Fruit fly (Drosophila melanogaster) whole organism, embryonic: ENCODE results near the gene scpr-A.

Source experiments
- Atf3 ChIP-seq: fragments of 200-800 bp; sonication (Bioruptor generic); optimal IDR thresholded peaks from 3 replicates; lab custom pipeline; 2016; ENCODE audit warnings: missing biosample characterization, missing genetic modification characterization
- B-H1 ChIP-seq: fragments of 200-800 bp; sonication (Bioruptor generic); IDR thresholded peaks from 3 replicates; pipeline ENCODE4 v1.3.6; 2022; ENCODE audit warnings: missing biosample characterization, missing genetic modification characterization
- CG10959 ChIP-seq: fragments of 200-800 bp; sonication (Bioruptor generic); IDR thresholded peaks from 2 replicates; pipeline ENCODE4 v1.3.6; 2022; ENCODE audit warnings: missing biosample characterization, missing genetic modification characterization
- CG12942 ChIP-seq: fragments of 200-800 bp; sonication (Bioruptor generic); optimal IDR thresholded peaks from 3 replicates; lab custom pipeline; 2016; ENCODE audit warnings: missing biosample characterization, missing genetic modification characterization
- CG13624 ChIP-seq: fragments of 200-800 bp; sonication (Bioruptor generic); optimal IDR thresholded peaks from 2 replicates; lab custom pipeline; 2016; ENCODE audit warnings: missing biosample characterization, missing genetic modification characterization
- CG14667 ChIP-seq: fragments of 200-800 bp; sonication (Bioruptor generic); IDR thresholded peaks from 2 replicates; pipeline ENCODE4 v1.3.6; 2022; ENCODE audit warnings: missing biosample characterization, missing genetic modification characterization
- CG14860 ChIP-seq: fragments of 200-800 bp; sonication (Bioruptor generic); IDR thresholded peaks from 3 replicates; pipeline ENCODE4 v1.3.6; 2022; ENCODE audit warnings: missing biosample characterization, missing genetic modification characterization; ENCODE audit not compliant: partially characterized antibody
- CG15514 ChIP-seq: fragments of 200-800 bp; sonication (Bioruptor generic); optimal IDR thresholded peaks from 3 replicates; lab custom pipeline; 2017; ENCODE audit warnings: missing biosample characterization, missing genetic modification characterization, mild to moderate bottlenecking, moderate library complexity, missing genetic modification reagents
- CG16815 ChIP-seq: fragments of 200-800 bp; sonication (Bioruptor generic); optimal IDR thresholded peaks from 3 replicates; lab custom pipeline; 2017; ENCODE audit warnings: missing biosample characterization, mild to moderate bottlenecking, missing genetic modification characterization
- CG17328 ChIP-seq: fragments of 200-800 bp; sonication (Bioruptor generic); IDR thresholded peaks from 2 replicates; pipeline ENCODE4 v1.3.6; 2022; ENCODE audit warnings: missing biosample characterization, missing genetic modification characterization
- CG2875 ChIP-seq: fragments of 200-800 bp; sonication (Bioruptor generic); optimal IDR thresholded peaks from 2 replicates; lab custom pipeline; 2017; ENCODE audit warnings: missing biosample characterization, mild to moderate bottlenecking, missing genetic modification characterization, missing genetic modification reagents
- CG30403 ChIP-seq: fragments of 200-800 bp; sonication (Bioruptor generic); optimal IDR thresholded peaks from 3 replicates; lab custom pipeline; 2016; ENCODE audit warnings: missing biosample characterization, missing genetic modification characterization
- CG31441 ChIP-seq: fragments of 200-800 bp; sonication (Bioruptor generic); IDR thresholded peaks from 2 replicates; pipeline ENCODE4 v1.3.6; 2022; ENCODE audit warnings: missing biosample characterization, missing genetic modification characterization
- CG3995 ChIP-seq: fragments of 200-800 bp; sonication (Bioruptor generic); optimal IDR thresholded peaks from 3 replicates; lab custom pipeline; 2016; ENCODE audit warnings: missing biosample characterization, missing genetic modification characterization
- CG42726 ChIP-seq: fragments of 200-800 bp; sonication (Bioruptor generic); IDR thresholded peaks from 2 replicates; pipeline ENCODE4 v1.3.6; 2022; ENCODE audit warnings: missing biosample characterization, missing genetic modification characterization; ENCODE audit not compliant: partially characterized antibody
- CG6689 ChIP-seq: fragments of 200-800 bp; sonication (Bioruptor generic); IDR thresholded peaks from 2 replicates; pipeline ENCODE4 v1.3.6; 2022; ENCODE audit warnings: missing biosample characterization, missing genetic modification characterization
- CG7372 ChIP-seq: fragments of 200-800 bp; sonication (Bioruptor generic); IDR thresholded peaks from 2 replicates; pipeline ENCODE4 v1.3.6; 2022; ENCODE audit warnings: missing biosample characterization, missing genetic modification characterization
- CG8924 ChIP-seq: fragments of 200-800 bp; optimal IDR thresholded peaks from 3 replicates; lab custom pipeline; 2019; ENCODE audit warnings: missing biosample characterization, mild to moderate bottlenecking, missing genetic modification characterization, moderate library complexity
- Dp ChIP-seq: fragments of 200-800 bp; sonication (Bioruptor generic); optimal IDR thresholded peaks from 2 replicates; lab custom pipeline; 2018; ENCODE audit warnings: missing biosample characterization, mild to moderate bottlenecking, missing genetic modification characterization, moderate library complexity
- E2f2 ChIP-seq: fragments of 200-800 bp; sonication (Bioruptor generic); IDR thresholded peaks from 2 replicates; pipeline ENCODE4 v1.3.6; 2022; ENCODE audit warnings: missing biosample characterization, missing genetic modification characterization
- HmgZ ChIP-seq: fragments of 200-800 bp; sonication (Bioruptor generic); optimal IDR thresholded peaks from 2 replicates; lab custom pipeline; 2018; ENCODE audit warnings: missing biosample characterization, mild to moderate bottlenecking, missing genetic modification characterization
- Hr78 ChIP-seq, 2 experiments: fragments of 200-800 bp in 1 of 2; fragments of >200 bp in 1 of 2; sonication (Bioruptor generic) in 1 of 2; optimal IDR thresholded peaks; 2 replicates each; lab custom pipeline; 2017 to 2019; ENCODE audit warnings: missing biosample characterization in 2 of 2, missing genetic modification characterization in 2 of 2, mild to moderate bottlenecking in 1 of 2, moderate library complexity in 1 of 2
- MESR4 ChIP-seq: fragments of 200-800 bp; sonication (Bioruptor generic); optimal IDR thresholded peaks from 2 replicates; lab custom pipeline; 2018; ENCODE audit warnings: missing biosample characterization, mild to moderate bottlenecking, missing genetic modification characterization, moderate library complexity
- Meics ChIP-seq: fragments of 200-800 bp; sonication (Bioruptor generic); optimal IDR thresholded peaks from 2 replicates; lab custom pipeline; 2017; ENCODE audit warnings: missing biosample characterization, mild to moderate bottlenecking, missing genetic modification characterization
- NfI ChIP-seq: fragments of 200-800 bp; sonication (Bioruptor generic); optimal IDR thresholded peaks from 3 replicates; lab custom pipeline; 2018; ENCODE audit warnings: missing biosample characterization, mild to moderate bottlenecking, missing genetic modification characterization, moderate library complexity
- Side ChIP-seq: fragments of 200-800 bp; sonication (Bioruptor generic); optimal IDR thresholded peaks from 2 replicates; lab custom pipeline; 2016; ENCODE audit warnings: missing biosample characterization, missing genetic modification characterization
- Sox102F ChIP-seq: fragments of 200-800 bp; sonication (Bioruptor generic); optimal IDR thresholded peaks from 2 replicates; lab custom pipeline; 2018; ENCODE audit warnings: missing biosample characterization, mild to moderate bottlenecking, missing genetic modification characterization, moderate library complexity
- Stat92E ChIP-seq, 3 experiments: fragments of >200 bp in 2 of 3; fragments of 200-800 bp in 1 of 3; sonication (Bioruptor generic) in 1 of 3; optimal IDR thresholded peaks; 2 replicates each; lab custom pipeline; 2017 to 2019; ENCODE audit warnings: missing biosample characterization in 3 of 3, missing genetic modification characterization in 3 of 3, mild to moderate bottlenecking in 1 of 3, moderate library complexity in 1 of 3
- Vsx1 ChIP-seq: fragments of 200-800 bp; sonication (Bioruptor generic); optimal IDR thresholded peaks from 2 replicates; lab custom pipeline; 2017; ENCODE audit warnings: missing biosample characterization, mild to moderate bottlenecking, missing genetic modification characterization, missing genetic modification reagents
- ac ChIP-seq: fragments of 200-800 bp; sonication (Bioruptor generic); optimal IDR thresholded peaks from 3 replicates; lab custom pipeline; 2017; ENCODE audit warnings: missing biosample characterization, mild to moderate bottlenecking, missing genetic modification characterization
- amos ChIP-seq: fragments of 200-800 bp; sonication (Bioruptor generic); IDR thresholded peaks from 2 replicates; pipeline ENCODE4 v1.3.6; 2022; ENCODE audit warnings: missing biosample characterization, missing genetic modification characterization; ENCODE audit not compliant: partially characterized antibody
- btn ChIP-seq: fragments of 200-800 bp; sonication (Bioruptor generic); optimal IDR thresholded peaks from 2 replicates; lab custom pipeline; 2016; ENCODE audit warnings: missing biosample characterization, missing genetic modification characterization
- chm ChIP-seq: fragments of 200-800 bp; sonication (Bioruptor generic); IDR thresholded peaks from 2 replicates; pipeline ENCODE4 v1.3.6; 2022; ENCODE audit warnings: missing biosample characterization, missing genetic modification characterization
- chn ChIP-seq: fragments of 200-800 bp; sonication (Bioruptor generic); optimal IDR thresholded peaks from 2 replicates; lab custom pipeline; 2016; ENCODE audit warnings: missing biosample characterization, missing genetic modification characterization
- fd96Cb ChIP-seq: fragments of 200-800 bp; sonication (Bioruptor generic); optimal IDR thresholded peaks from 2 replicates; lab custom pipeline; 2018; ENCODE audit warnings: missing biosample characterization, mild to moderate bottlenecking, missing genetic modification characterization, moderate library complexity
- ftz-f1 ChIP-seq: fragments of 200-800 bp; sonication (Bioruptor generic); optimal IDR thresholded peaks from 2 replicates; lab custom pipeline; 2016; ENCODE audit warnings: missing biosample characterization, missing genetic modification characterization
- fu2 ChIP-seq: fragments of 200-800 bp; sonication (Bioruptor generic); optimal IDR thresholded peaks from 2 replicates; lab custom pipeline; 2016; ENCODE audit warnings: missing biosample characterization, missing genetic modification characterization
- gem ChIP-seq: fragments of 200-800 bp; sonication (Bioruptor generic); optimal IDR thresholded peaks from 2 replicates; lab custom pipeline; 2019; ENCODE audit warnings: missing biosample characterization, mild to moderate bottlenecking, missing genetic modification characterization, moderate library complexity
- gfzf ChIP-seq: fragments of 200-800 bp; sonication (Bioruptor generic); optimal IDR thresholded peaks from 2 replicates; lab custom pipeline; 2016; ENCODE audit warnings: missing biosample characterization, mild to moderate bottlenecking, missing genetic modification characterization, moderate library complexity
- klu ChIP-seq: fragments of 200-800 bp; sonication (Bioruptor generic); IDR thresholded peaks from 2 replicates; pipeline ENCODE4 v1.3.6; 2022; ENCODE audit warnings: missing biosample characterization, missing genetic modification characterization
- knrl ChIP-seq: fragments of 200-800 bp; sonication (Bioruptor generic); IDR thresholded peaks from 3 replicates; pipeline ENCODE4 v1.3.6; 2022; ENCODE audit warnings: missing biosample characterization, missing genetic modification characterization; ENCODE audit not compliant: partially characterized antibody
- p53 ChIP-seq: fragments of 200-800 bp; sonication (Bioruptor generic); optimal IDR thresholded peaks from 2 replicates; lab custom pipeline; 2016; ENCODE audit warnings: missing biosample characterization, missing genetic modification characterization
- pan ChIP-seq, 4 experiments: fragments of >200 bp in 3 of 4; fragments of 200-800 bp in 1 of 4; sonication (Bioruptor generic) in 1 of 4; optimal IDR thresholded peaks in 3 of 4; IDR thresholded peaks in 1 of 4; 2 replicates each; pipeline versions ENCODE4 v1.3.6 to Lab custom; 2017 to 2022; ENCODE audit warnings: missing biosample characterization in 2 of 4, missing genetic modification characterization in 2 of 4, mixed read lengths in 1 of 4
- peb ChIP-seq: fragments of 200-800 bp; sonication (Bioruptor generic); IDR thresholded peaks from 2 replicates; pipeline ENCODE4 v1.3.6; 2022; ENCODE audit warnings: missing biosample characterization, missing genetic modification characterization
- pita ChIP-seq: fragments of 200-800 bp; sonication (Bioruptor generic); optimal IDR thresholded peaks from 2 replicates; lab custom pipeline; 2017; ENCODE audit warnings: missing biosample characterization, mild to moderate bottlenecking, missing genetic modification characterization
- pzg ChIP-seq: fragments of 200-800 bp; sonication (Bioruptor generic); optimal IDR thresholded peaks from 3 replicates; lab custom pipeline; 2018; ENCODE audit warnings: missing biosample characterization, mild to moderate bottlenecking, missing genetic modification characterization, moderate library complexity
- stwl ChIP-seq: fragments of 200-800 bp; sonication (Bioruptor generic); optimal IDR thresholded peaks from 3 replicates; lab custom pipeline; 2018; ENCODE audit warnings: missing biosample characterization, mild to moderate bottlenecking, missing genetic modification characterization, moderate library complexity
- sug ChIP-seq: fragments of 200-800 bp; optimal IDR thresholded peaks from 2 replicates; lab custom pipeline; 2019; ENCODE audit warnings: missing biosample characterization, mild to moderate bottlenecking, missing genetic modification characterization, moderate library complexity
- usp ChIP-seq: fragments of >200 bp; optimal IDR thresholded peaks from 2 replicates; lab custom pipeline; 2017; ENCODE audit warnings: missing biosample characterization, missing genetic modification characterization
- zen ChIP-seq: fragments of 200-800 bp; sonication (Bioruptor generic); optimal IDR thresholded peaks from 3 replicates; lab custom pipeline; 2018; ENCODE audit warnings: missing biosample characterization, mild to moderate bottlenecking, missing genetic modification characterization, moderate library complexity

Gene scpr-A

DNA sequence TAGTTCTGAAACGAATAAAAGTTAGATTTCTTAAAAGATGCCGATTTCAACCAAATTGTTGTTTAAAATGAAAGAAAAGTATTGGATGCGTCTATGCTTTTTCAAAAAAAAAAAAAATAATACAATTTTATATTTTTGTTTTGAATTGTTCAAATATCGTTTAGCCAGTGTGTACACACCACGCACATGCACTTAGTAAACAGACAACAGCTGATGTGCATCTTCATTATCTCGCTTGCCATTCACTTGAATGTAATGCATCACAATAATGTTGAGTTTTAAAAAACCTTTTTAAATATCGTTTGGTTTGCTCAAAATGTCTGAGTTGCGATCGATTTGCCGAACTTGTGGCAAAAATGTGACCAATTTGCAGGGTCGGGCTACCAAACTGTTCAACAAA is 4.9 kb upstream of the scpr-A start, which contains the start of gene CG31441 (continued):
- TF ChIP-seq fd96Cb (tag; lab: Kevin White, UChicago), result no peak
- no peak for TF ChIP-seq btn (GFP tag; lab: Kevin White, UChicago)
- TF ChIP-seq chm (GFP tag; lab: Robert Waterston, UW), result no peak
- no peak for TF ChIP-seq CG10959 (GFP tag; lab: Robert Waterston, UW)
- TF ChIP-seq ac (GFP tag; lab: Kevin White, UChicago), result no peak
- no peak for TF ChIP-seq Meics (GFP tag; lab: Kevin White, UChicago)
- peak; percentile 38; the same call in 1 of the 3 replicates for TF ChIP-seq knrl (GFP tag; lab: Robert Waterston, UW)
- TF ChIP-seq Vsx1, result no peak
- TF ChIP-seq CG12942 (GFP tag; lab: Kevin White, UChicago), result no peak
- TF ChIP-seq CG6689 (GFP tag; lab: Robert Waterston, UW), result no peak
- TF ChIP-seq CG3995 (GFP tag; lab: Kevin White, UChicago), result no peak
- TF ChIP-seq pita (GFP tag; lab: Kevin White, UChicago), result no peak
- no peak for TF ChIP-seq peb (GFP tag; lab: Robert Waterston, UW)
- peak; percentile 49 for TF ChIP-seq pzg (GFP tag; lab: Kevin White, UChicago)
- TF ChIP-seq CG16815 (GFP tag; lab: Kevin White, UChicago), result no peak
- no peak for TF ChIP-seq CG31441 (GFP tag; lab: Robert Waterston, UW)
- TF ChIP-seq p53 (GFP tag; lab: Kevin White, UChicago), result no peak
- TF ChIP-seq sug (tag; lab: Kevin White, UChicago), result no peak
- no peak for TF ChIP-seq NfI
- TF ChIP-seq CG2875, result no peak
- TF ChIP-seq CG42726 (GFP tag; lab: Robert Waterston, UW), result no peak
- TF ChIP-seq pan (optimal IDR thresholded peaks at IDR 0.05; lab: Kevin White, UChicago), result no peak
- no peak for TF ChIP-seq pan (GFP tag; optimal IDR thresholded peaks at IDR 0.05 in 1 of 2, IDR thresholded peaks at IDR 0.05 in 1 of 2)
- peak; percentile 69 for TF ChIP-seq Dp (GFP tag; lab: Kevin White, UChicago)
- TF ChIP-seq chn (GFP tag; lab: Kevin White, UChicago), result no peak
- peak; percentile 38 for TF ChIP-seq HmgZ (tag; lab: Kevin White, UChicago)
- TF ChIP-seq usp (GFP tag; lab: Kevin White, UChicago), result no peak
- TF ChIP-seq amos, result peak; percentile 32; the same call in 1 of the 2 replicates
- no peak for TF ChIP-seq Side (GFP tag; lab: Kevin White, UChicago)
- TF ChIP-seq stwl, result peak; percentile 67
- TF ChIP-seq MESR4 (GFP tag; lab: Kevin White, UChicago), result peak; percentile 18
- TF ChIP-seq fu2 (GFP tag; lab: Kevin White, UChicago), result no peak
- no peak for TF ChIP-seq Atf3 (GFP tag; lab: Kevin White, UChicago)
- TF ChIP-seq gfzf (GFP tag; lab: Kevin White, UChicago), result no peak
- TF ChIP-seq Sox102F (GFP tag; lab: Kevin White, UChicago), result no peak
- no peak for TF ChIP-seq CG7372
- no peak for TF ChIP-seq CG13624 (GFP tag; lab: Kevin White, UChicago)
- TF ChIP-seq gem, result no peak
- no peak for TF ChIP-seq CG15514
- TF ChIP-seq ftz-f1 (GFP tag; lab: Kevin White, UChicago), result no peak
- no peak for TF ChIP-seq klu (GFP tag; lab: Robert Waterston, UW)
- TF ChIP-seq B-H1 (GFP tag; lab: Robert Waterston, UW), result no peak
- peak; percentile 81 for TF ChIP-seq E2f2 (GFP tag; lab: Robert Waterston, UW)
- no peak for TF ChIP-seq Hr78 (GFP tag; optimal IDR thresholded peaks at IDR 0.05; lab: Kevin White, UChicago)
- TF ChIP-seq Stat92E (GFP tag; optimal IDR thresholded peaks at IDR 0.05; lab: Kevin White, UChicago), result no peak
- TF ChIP-seq CG30403 (GFP tag; lab: Kevin White, UChicago), result no peak
- TF ChIP-seq CG14860 (GFP tag; lab: Robert Waterston, UW), result no peak
- peak; percentile 30 for TF ChIP-seq zen
- TF ChIP-seq CG8924 (tag; lab: Kevin White, UChicago), result no peak
- no peak for TF ChIP-seq CG14667 (GFP tag; lab: Robert Waterston, UW)
- no peak for TF ChIP-seq CG17328 (GFP tag; lab: Robert Waterston, UW)
